Fruit fly (Drosophila melanogaster) whole organism, embryonic: Measurements from ENCODE around the gene Targ2.

Source experiments
- Aef1 ChIP-seq: fragments of 200-800 bp; sonication (Bioruptor generic); IDR thresholded peaks from 3 replicates; pipeline ENCODE4 v1.3.6; 2022; ENCODE audit warnings: missing biosample characterization, missing genetic modification characterization
- CG10321 ChIP-seq: fragments of 200-800 bp; sonication (Bioruptor generic); IDR thresholded peaks from 2 replicates; pipeline ENCODE4 v1.3.6; 2022; ENCODE audit warnings: missing biosample characterization, missing genetic modification characterization
- CG10565 ChIP-seq: fragments of 200-800 bp; sonication (Bioruptor generic); optimal IDR thresholded peaks from 3 replicates; lab custom pipeline; 2016; ENCODE audit warnings: missing biosample characterization, mild to moderate bottlenecking, missing genetic modification characterization
- CG11085 ChIP-seq: fragments of 200-800 bp; sonication (Bioruptor generic); IDR thresholded peaks from 2 replicates; pipeline ENCODE4 v1.3.6; 2022; ENCODE audit warnings: missing biosample characterization, missing genetic modification characterization
- CG11695 ChIP-seq: fragments of 200-800 bp; sonication (Bioruptor generic); IDR thresholded peaks from 3 replicates; pipeline ENCODE4 v1.3.6; 2022; ENCODE audit warnings: missing biosample characterization, missing genetic modification characterization
- CG12071 ChIP-seq: fragments of 200-800 bp; sonication (Bioruptor generic); optimal IDR thresholded peaks from 3 replicates; lab custom pipeline; 2018; ENCODE audit warnings: missing biosample characterization, mild to moderate bottlenecking, missing genetic modification characterization
- CG12391 ChIP-seq: fragments of 200-800 bp; sonication (Bioruptor generic); optimal IDR thresholded peaks from 3 replicates; lab custom pipeline; 2018; ENCODE audit warnings: missing biosample characterization, mild to moderate bottlenecking, missing genetic modification characterization, moderate library complexity
- CG15011 ChIP-seq: fragments of 200-800 bp; sonication (Bioruptor generic); optimal IDR thresholded peaks from 3 replicates; lab custom pipeline; 2018; ENCODE audit warnings: missing biosample characterization, mild to moderate bottlenecking, missing genetic modification characterization
- CG16815 ChIP-seq: fragments of 200-800 bp; sonication (Bioruptor generic); optimal IDR thresholded peaks from 3 replicates; lab custom pipeline; 2017; ENCODE audit warnings: missing biosample characterization, mild to moderate bottlenecking, missing genetic modification characterization
- CG16863 ChIP-seq: fragments of 200-800 bp; sonication (Bioruptor generic); optimal IDR thresholded peaks from 3 replicates; lab custom pipeline; 2016; ENCODE audit warnings: missing biosample characterization, missing genetic modification characterization
- CG18011 ChIP-seq: fragments of 200-800 bp; sonication (Bioruptor generic); optimal IDR thresholded peaks from 2 replicates; lab custom pipeline; 2017; ENCODE audit warnings: missing biosample characterization, missing genetic modification characterization, mild to moderate bottlenecking, moderate library complexity, missing genotype
- CG18262 ChIP-seq: fragments of 200-800 bp; optimal IDR thresholded peaks from 3 replicates; lab custom pipeline; 2019; ENCODE audit warnings: missing biosample characterization, mild to moderate bottlenecking, missing genetic modification characterization, moderate library complexity
- CG18619 ChIP-seq: fragments of 200-800 bp; sonication (Bioruptor generic); optimal IDR thresholded peaks from 3 replicates; lab custom pipeline; 2017; ENCODE audit warnings: missing biosample characterization, mild to moderate bottlenecking, missing genetic modification characterization
- CG2678 ChIP-seq: fragments of 200-800 bp; sonication (Bioruptor generic); optimal IDR thresholded peaks from 3 replicates; lab custom pipeline; 2019; ENCODE audit warnings: missing biosample characterization, mild to moderate bottlenecking, missing genetic modification characterization, moderate library complexity
- CG30403 ChIP-seq: fragments of 200-800 bp; sonication (Bioruptor generic); optimal IDR thresholded peaks from 3 replicates; lab custom pipeline; 2016; ENCODE audit warnings: missing biosample characterization, missing genetic modification characterization
- CG31224 ChIP-seq: fragments of 200-800 bp; sonication (Bioruptor generic); IDR thresholded peaks from 2 replicates; pipeline ENCODE4 v1.3.6; 2022; ENCODE audit warnings: missing biosample characterization, missing genetic modification characterization
- CG3847 ChIP-seq: fragments of 200-800 bp; sonication (Bioruptor generic); IDR thresholded peaks from 2 replicates; pipeline ENCODE4 v1.3.6; 2022; ENCODE audit warnings: missing biosample characterization, missing genetic modification characterization
- CG6654 ChIP-seq: fragments of 200-800 bp; sonication (Bioruptor generic); optimal IDR thresholded peaks from 2 replicates; lab custom pipeline; 2017; ENCODE audit warnings: missing biosample characterization, mild to moderate bottlenecking, missing genetic modification characterization
- CG6683 ChIP-seq: fragments of 200-800 bp; sonication (Bioruptor generic); optimal IDR thresholded peaks from 2 replicates; lab custom pipeline; 2017; ENCODE audit warnings: missing biosample characterization, mild to moderate bottlenecking, missing genetic modification characterization, missing genetic modification reagents
- CG6689 ChIP-seq: fragments of 200-800 bp; sonication (Bioruptor generic); IDR thresholded peaks from 2 replicates; pipeline ENCODE4 v1.3.6; 2022; ENCODE audit warnings: missing biosample characterization, missing genetic modification characterization
- CG7372 ChIP-seq: fragments of 200-800 bp; sonication (Bioruptor generic); IDR thresholded peaks from 2 replicates; pipeline ENCODE4 v1.3.6; 2022; ENCODE audit warnings: missing biosample characterization, missing genetic modification characterization
- CG7987 ChIP-seq: fragments of 200-800 bp; sonication (Bioruptor generic); optimal IDR thresholded peaks from 2 replicates; lab custom pipeline; 2018; ENCODE audit warnings: missing biosample characterization, mild to moderate bottlenecking, missing genetic modification characterization, moderate library complexity
- CG8281 ChIP-seq: fragments of 200-800 bp; sonication (Bioruptor generic); optimal IDR thresholded peaks from 2 replicates; lab custom pipeline; 2018; ENCODE audit warnings: missing biosample characterization, mild to moderate bottlenecking, missing genetic modification characterization, moderate library complexity
- CG8944 ChIP-seq: fragments of 200-800 bp; sonication (Bioruptor generic); optimal IDR thresholded peaks from 3 replicates; lab custom pipeline; 2016; ENCODE audit warnings: missing biosample characterization, missing genetic modification characterization
- CG9932 ChIP-seq: fragments of 200-800 bp; sonication (Bioruptor generic); IDR thresholded peaks from 2 replicates; pipeline ENCODE4 v1.3.6; 2022; ENCODE audit warnings: missing biosample characterization, missing genetic modification characterization
- Dip3 ChIP-seq: fragments of 200-800 bp; sonication (Bioruptor generic); optimal IDR thresholded peaks from 3 replicates; lab custom pipeline; 2016; ENCODE audit warnings: missing biosample characterization, missing genetic modification characterization
- Doc2 ChIP-seq: fragments of 200-800 bp; sonication (Bioruptor generic); IDR thresholded peaks from 2 replicates; pipeline ENCODE4 v1.3.6; 2022; ENCODE audit warnings: missing biosample characterization, missing genetic modification characterization
- E2f1 ChIP-seq: fragments of 200-800 bp; sonication (Bioruptor generic); IDR thresholded peaks from 2 replicates; pipeline ENCODE4 v1.3.6; 2022; ENCODE audit warnings: missing biosample characterization, missing genetic modification characterization
- Ets65A ChIP-seq: fragments of 200-800 bp; sonication (Bioruptor generic); peaks from one replicate; lab custom pipeline; 2016; ENCODE audit warnings: missing biosample characterization, missing genetic modification characterization
- Fer3 ChIP-seq: fragments of 200-800 bp; sonication (Bioruptor generic); optimal IDR thresholded peaks from 2 replicates; lab custom pipeline; 2018; ENCODE audit warnings: missing biosample characterization, mild to moderate bottlenecking, missing genetic modification characterization, moderate library complexity
- Ravus ChIP-seq: fragments of 200-800 bp; sonication (Bioruptor generic); IDR thresholded peaks from 2 replicates; pipeline ENCODE4 v1.3.6; 2022; ENCODE audit warnings: missing biosample characterization, missing genetic modification characterization
- Sin3A ChIP-seq: fragments of >200 bp; optimal IDR thresholded peaks from 2 replicates; lab custom pipeline; 2018
- Sox100B ChIP-seq: fragments of 200-800 bp; sonication (Bioruptor generic); optimal IDR thresholded peaks from 3 replicates; lab custom pipeline; 2018; ENCODE audit warnings: missing biosample characterization, mild to moderate bottlenecking, missing genetic modification characterization
- Sox102F ChIP-seq: fragments of 200-800 bp; sonication (Bioruptor generic); optimal IDR thresholded peaks from 2 replicates; lab custom pipeline; 2018; ENCODE audit warnings: missing biosample characterization, mild to moderate bottlenecking, missing genetic modification characterization, moderate library complexity
- ac ChIP-seq: fragments of 200-800 bp; sonication (Bioruptor generic); optimal IDR thresholded peaks from 3 replicates; lab custom pipeline; 2017; ENCODE audit warnings: missing biosample characterization, mild to moderate bottlenecking, missing genetic modification characterization
- cas ChIP-seq: fragments of 200-800 bp; sonication (Bioruptor generic); IDR thresholded peaks from 2 replicates; pipeline ENCODE4 v1.3.6; 2022; ENCODE audit warnings: missing biosample characterization, missing genetic modification characterization
- dati ChIP-seq: fragments of 200-800 bp; sonication (Bioruptor generic); IDR thresholded peaks from 2 replicates; pipeline ENCODE4 v1.3.6; 2022; ENCODE audit warnings: missing biosample characterization, missing genetic modification characterization
- dmrt99B ChIP-seq: fragments of 200-800 bp; sonication (Bioruptor generic); optimal IDR thresholded peaks from 2 replicates; lab custom pipeline; 2018; ENCODE audit warnings: missing biosample characterization, mild to moderate bottlenecking, missing genetic modification characterization, moderate library complexity
- exex ChIP-seq: fragments of 200-800 bp; sonication (Bioruptor generic); optimal IDR thresholded peaks from 4 replicates; lab custom pipeline; 2018; ENCODE audit warnings: missing biosample characterization, mild to moderate bottlenecking, missing genetic modification characterization, moderate library complexity
- fu2 ChIP-seq: fragments of 200-800 bp; sonication (Bioruptor generic); optimal IDR thresholded peaks from 2 replicates; lab custom pipeline; 2016; ENCODE audit warnings: missing biosample characterization, missing genetic modification characterization
- ham ChIP-seq: fragments of 200-800 bp; sonication (Bioruptor generic); IDR thresholded peaks from 2 replicates; pipeline ENCODE4 v1.3.6; 2022; ENCODE audit warnings: missing biosample characterization, missing genetic modification characterization
- her ChIP-seq: fragments of 200-800 bp; sonication (Bioruptor generic); optimal IDR thresholded peaks from 2 replicates; lab custom pipeline; 2016; ENCODE audit warnings: missing biosample characterization, missing genetic modification characterization
- jing ChIP-seq: fragments of 200-800 bp; sonication (Bioruptor generic); optimal IDR thresholded peaks from 2 replicates; lab custom pipeline; 2018; ENCODE audit warnings: missing biosample characterization, mild to moderate bottlenecking, missing genetic modification characterization
- lbe ChIP-seq: fragments of 200-800 bp; sonication (Bioruptor generic); optimal IDR thresholded peaks from 2 replicates; lab custom pipeline; 2016; ENCODE audit warnings: missing biosample characterization, mild to moderate bottlenecking, missing genetic modification characterization
- nau ChIP-seq: fragments of 200-800 bp; sonication (Bioruptor generic); optimal IDR thresholded peaks from 3 replicates; lab custom pipeline; 2017; ENCODE audit warnings: missing biosample characterization, mild to moderate bottlenecking, missing genetic modification characterization, missing genetic modification reagents
- odd ChIP-seq: fragments of 200-800 bp; sonication (Bioruptor generic); optimal IDR thresholded peaks from 2 replicates; lab custom pipeline; 2017; ENCODE audit warnings: missing biosample characterization, mild to moderate bottlenecking, missing genetic modification characterization
- otp ChIP-seq: fragments of 200-800 bp; sonication (Bioruptor generic); IDR thresholded peaks from 3 replicates; pipeline ENCODE4, ENCODE4 v1.3.6; 2022; ENCODE audit warnings: missing biosample characterization, missing genetic modification characterization
- peb ChIP-seq: fragments of 200-800 bp; sonication (Bioruptor generic); IDR thresholded peaks from 2 replicates; pipeline ENCODE4 v1.3.6; 2022; ENCODE audit warnings: missing biosample characterization, missing genetic modification characterization
- psq ChIP-seq: fragments of 200-800 bp; sonication (Bioruptor generic); optimal IDR thresholded peaks from 2 replicates; lab custom pipeline; 2017; ENCODE audit warnings: missing biosample characterization, missing genetic modification characterization
- sr ChIP-seq: fragments of 200-800 bp; sonication (Bioruptor generic); IDR thresholded peaks from 3 replicates; pipeline ENCODE4 v1.3.6; 2022; ENCODE audit warnings: missing biosample characterization, missing genetic modification characterization
- trem ChIP-seq: fragments of 200-800 bp; optimal IDR thresholded peaks from 3 replicates; lab custom pipeline; 2019; ENCODE audit warnings: missing biosample characterization, mild to moderate bottlenecking, missing genetic modification characterization, moderate library complexity
- ttk ChIP-seq: fragments of 200-800 bp; sonication (Bioruptor generic); IDR thresholded peaks from 2 replicates; pipeline ENCODE4 v2.1.2; 2022; ENCODE audit warnings: missing biosample characterization, missing genetic modification characterization
- vvl ChIP-seq: fragments of 200-800 bp; sonication (Bioruptor generic); IDR thresholded peaks from 2 replicates; pipeline ENCODE4 v1.3.6; 2022; ENCODE audit warnings: missing biosample characterization, missing genetic modification characterization

The Targ2 gene

dm6 chr3L:21200587-21200986, 2.4 kb downstream of the Targ2 start (continued):
- TF ChIP-seq CG6654, result no peak
- TF ChIP-seq Sox100B (GFP tag; lab: Kevin White, UChicago), result peak; percentile 8
- TF ChIP-seq exex (tag; lab: Kevin White, UChicago), result no peak
- no peak for TF ChIP-seq Sin3A (lab: Kevin White, UChicago)
- TF ChIP-seq CG8944, result no peak
- no peak for TF ChIP-seq CG7987 (GFP tag; lab: Kevin White, UChicago)
- TF ChIP-seq fu2 (GFP tag; lab: Kevin White, UChicago), result no peak
- TF ChIP-seq CG16815 (GFP tag; lab: Kevin White, UChicago), result no peak
- TF ChIP-seq ttk (GFP tag; lab: Robert Waterston, UW), result peak; percentile 53; the same call in 1 of the 2 replicates
- no peak for TF ChIP-seq CG10321 (GFP tag; lab: Robert Waterston, UW)
- TF ChIP-seq CG15011, result no peak
- no peak for TF ChIP-seq nau (GFP tag; lab: Kevin White, UChicago)
- TF ChIP-seq Doc2, result no peak
- TF ChIP-seq trem (tag; lab: Kevin White, UChicago), result no peak
- TF ChIP-seq CG6689 (GFP tag; lab: Robert Waterston, UW), result no peak
- no peak for TF ChIP-seq CG6683
- TF ChIP-seq CG18011 (GFP tag; lab: Kevin White, UChicago), result no peak
- TF ChIP-seq CG31224 (GFP tag; lab: Robert Waterston, UW), result no peak
- no peak for TF ChIP-seq CG8281 (tag; lab: Kevin White, UChicago)
- TF ChIP-seq CG12071 (GFP tag; lab: Kevin White, UChicago), result no peak
- peak; percentile 24 for TF ChIP-seq Sox102F (GFP tag; lab: Kevin White, UChicago)
- no peak for TF ChIP-seq CG12391 (tag; lab: Kevin White, UChicago)
- no peak for TF ChIP-seq Fer3 (tag; lab: Kevin White, UChicago)
- no peak for TF ChIP-seq her (GFP tag; lab: Kevin White, UChicago)
- TF ChIP-seq CG16863 (GFP tag; lab: Kevin White, UChicago), result no peak
- peak; percentile 10 for TF ChIP-seq CG2678 (tag; lab: Kevin White, UChicago)
- TF ChIP-seq otp (GFP tag; lab: Robert Waterston, UW), result no peak
- no peak for TF ChIP-seq Dip3
- TF ChIP-seq vvl (GFP tag; lab: Robert Waterston, UW), result 0 out of 2 replicates have a peak, but pooled peaks have one; percentile 30
- no peak for TF ChIP-seq CG18619 (GFP tag; lab: Kevin White, UChicago)
- TF ChIP-seq jing, result no peak
- no peak for TF ChIP-seq CG11695 (GFP tag; lab: Robert Waterston, UW)
- TF ChIP-seq CG30403 (GFP tag; lab: Kevin White, UChicago), result no peak
- TF ChIP-seq CG10565 (GFP tag; lab: Kevin White, UChicago), result no peak
- no peak for TF ChIP-seq CG7372 (GFP tag; lab: Robert Waterston, UW)
- TF ChIP-seq E2f1 (GFP tag; lab: Robert Waterston, UW), result no peak
- TF ChIP-seq Ets65A (GFP tag; lab: Kevin White, UChicago), result peak; percentile 13
- TF ChIP-seq CG3847 (GFP tag; lab: Robert Waterston, UW), result no peak
- no peak for TF ChIP-seq odd
- no peak for TF ChIP-seq CG11085 (GFP tag; lab: Robert Waterston, UW)
- TF ChIP-seq Ravus, result no peak
- no peak for TF ChIP-seq psq
- peak; percentile 36; the same call in 1 of the 2 replicates for TF ChIP-seq CG9932 (GFP tag; lab: Robert Waterston, UW)
- no peak for TF ChIP-seq ham (GFP tag; lab: Robert Waterston, UW)
- peak; percentile 5 for TF ChIP-seq dmrt99B
- no peak for TF ChIP-seq cas (GFP tag; lab: Robert Waterston, UW)
- TF ChIP-seq CG18262 (tag; lab: Kevin White, UChicago), result peak; percentile 17
- no peak for TF ChIP-seq ac (GFP tag; lab: Kevin White, UChicago)
- TF ChIP-seq Aef1 (GFP tag; lab: Robert Waterston, UW), result no peak
- no peak for TF ChIP-seq lbe
- no peak for TF ChIP-seq peb (GFP tag; lab: Robert Waterston, UW)
- no peak for TF ChIP-seq dati (GFP tag; lab: Robert Waterston, UW)
- 0 out of 3 replicates have a peak, but pooled peaks have one; percentile 10 for TF ChIP-seq sr
